Fruit fly (Drosophila melanogaster) Kc167 (cell line): ENCODE data around the gene CG10600.

ENCODE experiments used
- Sin3A ChIP-seq: fragments of >200 bp; optimal IDR thresholded peaks from 2 replicates; lab custom pipeline; 2018; ENCODE audit warnings: missing external identifiers
- h ChIP-seq: fragments of >200 bp; optimal IDR thresholded peaks from 3 replicates; lab custom pipeline; 2018; ENCODE audit warnings: missing external identifiers
- psq ChIP-seq: fragments of >200 bp; optimal IDR thresholded peaks from 2 replicates; lab custom pipeline; 2017; ENCODE audit warnings: missing external identifiers
- ttk ChIP-seq: sonication (Bioruptor generic); optimal IDR thresholded peaks from 2 replicates; lab custom pipeline; 2017; ENCODE audit warnings: missing external identifiers

- no peak for TF ChIP-seq ttk (lab: Kevin White, UChicago)
- no peak for TF ChIP-seq psq
- TF ChIP-seq Sin3A (lab: Kevin White, UChicago), result no peak
- no peak for TF ChIP-seq h (lab: Kevin White, UChicago)
These were observed 35.7 kb upstream of the CG10600 start for dm6 chr2L:18875213-18875612.
